Fruit fly (Drosophila melanogaster) whole organism, prepupa: Measurements from ENCODE around the gene rux.

Experiments
- CG10631 ChIP-seq: fragments of 200-800 bp; sonication (Bioruptor generic); optimal IDR thresholded peaks from 2 replicates; lab custom pipeline; 2016; ENCODE audit warnings: missing biosample characterization, missing genetic modification characterization
- CG11294 ChIP-seq: fragments of 200-800 bp; sonication (Bioruptor generic); IDR thresholded peaks from 2 replicates; pipeline ENCODE4 v1.3.6; 2022; ENCODE audit warnings: missing biosample characterization, missing genetic modification characterization
- CG11762 ChIP-seq: fragments of 200-800 bp; sonication (Bioruptor generic); optimal IDR thresholded peaks from 3 replicates; lab custom pipeline; 2016; ENCODE audit warnings: missing biosample characterization, missing genetic modification characterization; ENCODE audit not compliant: insufficient read depth
- CG11902 ChIP-seq: fragments of 200-800 bp; sonication (Bioruptor generic); optimal IDR thresholded peaks from 3 replicates; lab custom pipeline; 2016; ENCODE audit warnings: missing biosample characterization, missing genetic modification characterization
- CG15336 ChIP-seq: fragments of 200-800 bp; sonication (Bioruptor generic); IDR thresholded peaks from 2 replicates; pipeline ENCODE4 v1.3.6; 2022; ENCODE audit warnings: missing biosample characterization, missing genetic modification characterization
- CG1621 ChIP-seq: fragments of 200-800 bp; sonication (Bioruptor generic); optimal IDR thresholded peaks from 3 replicates; lab custom pipeline; 2018; ENCODE audit warnings: missing biosample characterization, mild to moderate bottlenecking, missing genetic modification characterization
- CG16779 ChIP-seq: fragments of 200-800 bp; sonication (Bioruptor generic); optimal IDR thresholded peaks from 3 replicates; lab custom pipeline; 2017; ENCODE audit warnings: missing biosample characterization, mild to moderate bottlenecking, missing genetic modification characterization
- CG3032 ChIP-seq: fragments of 200-800 bp; optimal IDR thresholded peaks from 2 replicates; lab custom pipeline; 2019; ENCODE audit warnings: missing biosample characterization, mild to moderate bottlenecking, missing genetic modification characterization, moderate library complexity
- CG31627 ChIP-seq: fragments of 200-800 bp; sonication (Bioruptor generic); optimal IDR thresholded peaks from 3 replicates; lab custom pipeline; 2016; ENCODE audit warnings: missing biosample characterization, missing genetic modification characterization
- CG32006 ChIP-seq: fragments of 200-800 bp; sonication (Bioruptor generic); optimal IDR thresholded peaks from 3 replicates; lab custom pipeline; 2017; ENCODE audit warnings: missing biosample characterization, mild to moderate bottlenecking, missing genetic modification characterization
- CG34406 ChIP-seq: fragments of 200-800 bp; sonication (Bioruptor generic); optimal IDR thresholded peaks from 3 replicates; lab custom pipeline; 2016; ENCODE audit warnings: missing biosample characterization, missing genetic modification characterization
- CG3919 ChIP-seq: fragments of 200-800 bp; sonication (Bioruptor generic); optimal IDR thresholded peaks from 3 replicates; lab custom pipeline; 2016; ENCODE audit warnings: missing biosample characterization, missing genetic modification characterization
- CG4318 ChIP-seq: fragments of 200-800 bp; sonication (Bioruptor generic); optimal IDR thresholded peaks from 3 replicates; lab custom pipeline; 2017; ENCODE audit warnings: missing biosample characterization, mild to moderate bottlenecking, missing genetic modification characterization
- CG6163 ChIP-seq: fragments of 200-800 bp; sonication (Bioruptor generic); IDR thresholded peaks from 3 replicates; pipeline ENCODE4 v1.3.6; 2022; ENCODE audit warnings: missing biosample characterization, missing genetic modification characterization
- CG6792 ChIP-seq: fragments of 200-800 bp; sonication (Bioruptor generic); optimal IDR thresholded peaks from 3 replicates; lab custom pipeline; 2016; ENCODE audit warnings: missing biosample characterization, missing genetic modification characterization
- CG6808 ChIP-seq: fragments of 200-800 bp; sonication (Bioruptor generic); optimal IDR thresholded peaks from 3 replicates; lab custom pipeline; 2017; ENCODE audit warnings: missing biosample characterization, missing genetic modification characterization, mild to moderate bottlenecking, moderate library complexity, missing genetic modification reagents
- CG6854 ChIP-seq: fragments of 200-800 bp; sonication (Bioruptor generic); optimal IDR thresholded peaks from 2 replicates; lab custom pipeline; 2017; ENCODE audit warnings: missing biosample characterization, mild to moderate bottlenecking, missing genetic modification characterization
- CG7368 ChIP-seq: fragments of 200-800 bp; sonication (Bioruptor generic); optimal IDR thresholded peaks from 3 replicates; lab custom pipeline; 2016; ENCODE audit warnings: missing biosample characterization, missing genetic modification characterization
- CG8632 ChIP-seq: fragments of 200-800 bp; sonication (Bioruptor generic); optimal IDR thresholded peaks from 3 replicates; lab custom pipeline; 2016; ENCODE audit warnings: missing biosample characterization, missing genetic modification characterization
- CG9139 ChIP-seq: fragments of 200-800 bp; sonication (Bioruptor generic); optimal IDR thresholded peaks from 3 replicates; lab custom pipeline; 2017; ENCODE audit warnings: missing biosample characterization, mild to moderate bottlenecking, missing genetic modification characterization
- Eip75B ChIP-seq: fragments of 200-800 bp; sonication (Bioruptor generic); optimal IDR thresholded peaks from 3 replicates; lab custom pipeline; 2016; ENCODE audit warnings: missing biosample characterization, missing genetic modification characterization
- Eip78C ChIP-seq: fragments of 200-800 bp; sonication (Bioruptor generic); peaks from one replicate; lab custom pipeline; 2016; ENCODE audit warnings: missing biosample characterization, missing genetic modification characterization
- Eip93F ChIP-seq: fragments of 200-800 bp; sonication (Bioruptor generic); optimal IDR thresholded peaks from 2 replicates; lab custom pipeline; 2016; ENCODE audit warnings: missing biosample characterization, mild to moderate bottlenecking, missing genetic modification characterization
- Ets21C ChIP-seq: fragments of 200-800 bp; sonication (Bioruptor generic); optimal IDR thresholded peaks from 3 replicates; lab custom pipeline; 2016; ENCODE audit warnings: missing biosample characterization, missing genetic modification characterization
- Gug ChIP-seq: fragments of 200-800 bp; sonication (Bioruptor generic); IDR thresholded peaks from 2 replicates; pipeline ENCODE4 v1.3.6; 2022; ENCODE audit warnings: missing biosample characterization, missing genetic modification characterization
- Hr38 ChIP-seq: sonication (Bioruptor generic); optimal IDR thresholded peaks from 2 replicates; lab custom pipeline; 2016; ENCODE audit warnings: missing biosample characterization, missing genetic modification characterization
- Hr39 ChIP-seq: fragments of 200-800 bp; sonication (Bioruptor generic); optimal IDR thresholded peaks from 2 replicates; lab custom pipeline; 2016; ENCODE audit warnings: missing biosample characterization, missing genetic modification characterization
- Hr4 ChIP-seq: fragments of 200-800 bp; sonication (Bioruptor generic); optimal IDR thresholded peaks from 3 replicates; lab custom pipeline; 2016; ENCODE audit warnings: missing biosample characterization, missing genetic modification characterization
- Lpt ChIP-seq: fragments of 200-800 bp; sonication (Bioruptor generic); optimal IDR thresholded peaks from 3 replicates; lab custom pipeline; 2016; ENCODE audit warnings: missing biosample characterization, missing genetic modification characterization
- Met ChIP-seq: fragments of 200-800 bp; sonication (Bioruptor generic); optimal IDR thresholded peaks from 3 replicates; lab custom pipeline; 2016; ENCODE audit warnings: missing biosample characterization, missing genetic modification characterization
- OdsH ChIP-seq: fragments of 200-800 bp; sonication (Bioruptor generic); optimal IDR thresholded peaks from 3 replicates; lab custom pipeline; 2016; ENCODE audit warnings: missing biosample characterization, missing genetic modification characterization
- Smox ChIP-seq: fragments of 200-800 bp; sonication (Bioruptor generic); optimal IDR thresholded peaks from 3 replicates; lab custom pipeline; 2016; ENCODE audit warnings: missing biosample characterization, missing genetic modification characterization
- Sox102F ChIP-seq: fragments of 200-800 bp; sonication (Bioruptor generic); optimal IDR thresholded peaks from 2 replicates; lab custom pipeline; 2016; ENCODE audit warnings: missing biosample characterization, mild to moderate bottlenecking, missing genetic modification characterization
- Sox15 ChIP-seq: fragments of 200-800 bp; sonication (Bioruptor generic); optimal IDR thresholded peaks from 3 replicates; lab custom pipeline; 2016; ENCODE audit warnings: missing biosample characterization, missing genetic modification characterization
- achi ChIP-seq: fragments of 200-800 bp; sonication (Bioruptor generic); optimal IDR thresholded peaks from 3 replicates; lab custom pipeline; 2016; ENCODE audit warnings: missing biosample characterization, missing genetic modification characterization
- acj6 ChIP-seq: fragments of 200-800 bp; sonication (Bioruptor generic); optimal IDR thresholded peaks from 3 replicates; lab custom pipeline; 2016; ENCODE audit warnings: missing biosample characterization, missing genetic modification characterization
- dac ChIP-seq: fragments of 200-800 bp; sonication (Bioruptor generic); optimal IDR thresholded peaks from 2 replicates; lab custom pipeline; 2017; ENCODE audit warnings: missing biosample characterization, mild to moderate bottlenecking, missing genetic modification characterization
- eg ChIP-seq: fragments of 200-800 bp; sonication (Bioruptor generic); IDR thresholded peaks from 3 replicates; pipeline ENCODE4 v1.3.6; 2022; ENCODE audit warnings: missing biosample characterization, missing genetic modification characterization
- esn ChIP-seq: fragments of 200-800 bp; sonication (Bioruptor generic); optimal IDR thresholded peaks from 2 replicates; lab custom pipeline; 2016; ENCODE audit warnings: missing biosample characterization, mild to moderate bottlenecking, missing genetic modification characterization, moderate library complexity
- fd59A ChIP-seq: fragments of 200-800 bp; sonication (Bioruptor generic); optimal IDR thresholded peaks from 2 replicates; lab custom pipeline; 2017; ENCODE audit warnings: missing biosample characterization, mild to moderate bottlenecking, missing genetic modification characterization, missing genetic modification reagents
- fd85E ChIP-seq: fragments of 200-800 bp; sonication (Bioruptor generic); optimal IDR thresholded peaks from 3 replicates; lab custom pipeline; 2016; ENCODE audit warnings: missing biosample characterization, missing genetic modification characterization
- net ChIP-seq: fragments of 200-800 bp; sonication (Bioruptor generic); optimal IDR thresholded peaks from 3 replicates; lab custom pipeline; 2016; ENCODE audit warnings: missing biosample characterization, missing genetic modification characterization
- pdm3 ChIP-seq: fragments of 200-800 bp; sonication (Bioruptor generic); optimal IDR thresholded peaks from 3 replicates; lab custom pipeline; 2016; ENCODE audit warnings: missing biosample characterization, missing genetic modification characterization
- salr ChIP-seq, 2 experiments: fragments of 200-800 bp; sonication (Bioruptor generic); optimal IDR thresholded peaks; 3 replicates each; lab custom pipeline; 2016 to 2018; ENCODE audit warnings: missing biosample characterization in 2 of 2, missing genetic modification characterization in 2 of 2, mild to moderate bottlenecking in 1 of 2
- spab ChIP-seq: fragments of 200-800 bp; sonication (Bioruptor generic); optimal IDR thresholded peaks from 2 replicates; lab custom pipeline; 2017; ENCODE audit warnings: missing biosample characterization, mild to moderate bottlenecking, missing genetic modification characterization, missing genetic modification reagents
- ss ChIP-seq, 2 experiments: fragments of 200-800 bp; sonication (Bioruptor generic); optimal IDR thresholded peaks; 2 replicates in 1 of 2; 3 replicates in 1 of 2; lab custom pipeline; 2017 to 2018; ENCODE audit warnings: mild to moderate bottlenecking in 2 of 2, missing biosample characterization in 2 of 2, missing genetic modification characterization in 2 of 2, moderate library complexity in 1 of 2
- svp ChIP-seq: fragments of 200-800 bp; sonication (Bioruptor generic); peaks from one replicate; lab custom pipeline; 2016; ENCODE audit warnings: missing biosample characterization, missing genetic modification characterization
- topi ChIP-seq: fragments of 200-800 bp; sonication (Bioruptor generic); optimal IDR thresholded peaks from 3 replicates; lab custom pipeline; 2016; ENCODE audit warnings: missing biosample characterization, missing genetic modification characterization

rux gene

DNA sequence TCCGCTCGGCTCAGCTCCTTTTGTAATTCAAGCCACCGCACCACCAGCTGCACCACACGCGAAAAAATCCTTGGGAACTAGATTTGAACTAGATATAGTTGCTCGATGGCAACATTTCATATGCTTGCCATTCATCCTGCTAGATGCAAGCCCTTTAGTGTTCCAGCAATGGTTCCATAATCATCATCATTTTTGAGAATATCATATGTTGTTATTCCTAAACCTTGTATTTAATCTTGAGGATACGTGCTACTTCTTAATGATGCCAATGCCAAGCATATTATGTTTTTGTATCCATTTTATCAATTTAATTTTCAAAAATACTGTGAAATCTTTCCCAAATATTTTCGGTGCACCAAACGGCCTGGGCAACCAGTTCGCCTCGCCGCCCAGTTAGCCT is 15.3 kb upstream of the rux start (continued):
- TF ChIP-seq CG10631: no peak
- TF ChIP-seq Smox: no peak
- TF ChIP-seq salr (GFP tag; optimal IDR thresholded peaks at IDR 0.05; lab: Kevin White, UChicago): peak in 1 of 2 experiments; percentile 28
- TF ChIP-seq CG1621 (tag; lab: Kevin White, UChicago): no peak
- TF ChIP-seq CG3919 (GFP tag; lab: Kevin White, UChicago): no peak
- TF ChIP-seq Lpt (GFP tag; lab: Kevin White, UChicago): peak; percentile 25
- TF ChIP-seq CG9139: no peak
- TF ChIP-seq esn: no peak
- peak; percentile 25 for TF ChIP-seq acj6 (GFP tag; lab: Kevin White, UChicago)
- TF ChIP-seq CG34406 (GFP tag; lab: Kevin White, UChicago): no peak
- TF ChIP-seq dac (GFP tag; lab: Kevin White, UChicago): no peak
- TF ChIP-seq topi (GFP tag; lab: Kevin White, UChicago): no peak
- peak; percentile 2 for TF ChIP-seq CG6808 (GFP tag; lab: Kevin White, UChicago)
- TF ChIP-seq CG32006 (GFP tag; lab: Kevin White, UChicago): peak; percentile 71
- TF ChIP-seq CG3032 (tag; lab: Kevin White, UChicago): no peak
- TF ChIP-seq Eip75B (GFP tag; lab: Kevin White, UChicago): no peak
- no peak for TF ChIP-seq ss (GFP tag; optimal IDR thresholded peaks at IDR 0.05; lab: Kevin White, UChicago)
- TF ChIP-seq Ets21C (GFP tag; lab: Kevin White, UChicago): no peak
- TF ChIP-seq achi (GFP tag; lab: Kevin White, UChicago): no peak
- TF ChIP-seq svp (GFP tag; lab: Kevin White, UChicago): no peak
- TF ChIP-seq Hr4 (GFP tag; lab: Kevin White, UChicago): peak; percentile 63
- peak; percentile 38 for TF ChIP-seq net (GFP tag; lab: Kevin White, UChicago)

- TF ChIP-seq eg (GFP tag; lab: Robert Waterston, UW) (peak; percentile 53; the same call in 2 of the 3 replicates), Lpt (GFP tag; lab: Kevin White, UChicago) (no peak), CG16779 (tag; lab: Kevin White, UChicago) (no peak), Met (GFP tag; lab: Kevin White, UChicago) (no peak), Gug (GFP tag; lab: Robert Waterston, UW) (no peak), spab (GFP tag; lab: Kevin White, UChicago) (no peak), Hr39 (GFP tag; lab: Kevin White, UChicago) (no peak), CG9139 (no peak), svp (GFP tag; lab: Kevin White, UChicago) (peak; percentile 1), CG31627 (GFP tag; lab: Kevin White, UChicago) (no peak), dac (GFP tag; lab: Kevin White, UChicago) (no peak), OdsH (peak; percentile 4), achi (GFP tag; lab: Kevin White, UChicago) (no peak), CG32006 (GFP tag; lab: Kevin White, UChicago) (peak; percentile 37), CG34406 (GFP tag; lab: Kevin White, UChicago) (no peak), CG4318 (GFP tag; lab: Kevin White, UChicago) (no peak), CG7368 (no peak), pdm3 (GFP tag; lab: Kevin White, UChicago) (peak; percentile 9), CG6854 (GFP tag; lab: Kevin White, UChicago) (no peak), fd59A (GFP tag; lab: Kevin White, UChicago) (no peak), Smox (no peak), CG15336 (GFP tag; lab: Robert Waterston, UW) (peak; percentile 66; the same call in 1 of the 2 replicates), CG11902 (GFP tag; lab: Kevin White, UChicago) (no peak), CG11762 (GFP tag; lab: Kevin White, UChicago) (no peak), Eip75B (GFP tag; lab: Kevin White, UChicago) (no peak), CG6163 (GFP tag; lab: Robert Waterston, UW) (no peak), Sox15 (GFP tag; lab: Kevin White, UChicago) (no peak), CG11294 (GFP tag; lab: Robert Waterston, UW) (no peak), CG3032 (tag; lab: Kevin White, UChicago) (no peak), CG1621 (tag; lab: Kevin White, UChicago) (no peak), Eip78C (GFP tag; lab: Kevin White, UChicago) (no peak), acj6 (GFP tag; lab: Kevin White, UChicago) (no peak), Sox102F (GFP tag; lab: Kevin White, UChicago) (no peak), CG6792 (GFP tag; lab: Kevin White, UChicago) (no peak), Hr38 (GFP tag; lab: Kevin White, UChicago) (no peak), CG3919 (GFP tag; lab: Kevin White, UChicago) (no peak), Eip93F (no peak), fd85E (no peak), CG8632 (GFP tag; lab: Kevin White, UChicago) (no peak)
These were observed 13.5 kb upstream of the rux start for dm6 chrX:6050935-6051656.
